Fruit fly (Drosophila melanogaster): ENCODE results near the gene CG9698.

Gene CG9698

dm6 chr3R:30531989-30532653 lies 17.5 kb downstream of the CG9698 start, which contains the start of gene tmod (continued):
- peak; percentile 3 for TF ChIP-seq Asciz (GFP tag; optimal IDR thresholded peaks at IDR 0.05)
- no peak for TF ChIP-seq ara (GFP tag; IDR thresholded peaks at IDR 0.05)
- no peak for TF ChIP-seq ac (GFP tag; optimal IDR thresholded peaks at IDR 0.05)
- TF ChIP-seq tgo (GFP tag; IDR thresholded peaks at IDR 0.05), result peak; percentile 49; the same call in 2 of the 3 replicates
- no peak for TF ChIP-seq gt (GFP tag; IDR thresholded peaks at IDR 0.05)
- TF ChIP-seq CG30403 (GFP tag; optimal IDR thresholded peaks at IDR 0.05), result peak; percentile 43
- peak; percentile 40 for TF ChIP-seq lab (GFP tag; optimal IDR thresholded peaks at IDR 0.05)
- no peak for TF ChIP-seq Awh (GFP tag; IDR thresholded peaks at IDR 0.05)
- TF ChIP-seq CG12236 (GFP tag; optimal IDR thresholded peaks at IDR 0.05), result no peak
- no peak for TF ChIP-seq CG30431 (GFP tag; optimal IDR thresholded peaks at IDR 0.05)
- TF ChIP-seq Neu2 (GFP tag; optimal IDR thresholded peaks at IDR 0.05; ENCODE audit: borderline replicate concordance), result no peak
- TF ChIP-seq kni (GFP tag; optimal IDR thresholded peaks at IDR 0.05), result peak; percentile 17
- peak; percentile 59 for TF ChIP-seq trem (tag; optimal IDR thresholded peaks at IDR 0.05)
- no peak for TF ChIP-seq ap (GFP tag; IDR thresholded peaks at IDR 0.05)
- TF ChIP-seq sc (optimal IDR thresholded peaks at IDR 0.05), result no peak
- TF ChIP-seq sc (GFP tag; optimal IDR thresholded peaks at IDR 0.05), result peak; percentile 55
- no peak; the same call in 2 of the 3 replicates for TF ChIP-seq Doc3 (GFP tag; IDR thresholded peaks at IDR 0.05; ENCODE audit: partially characterized antibody)
- peak; percentile 23 for TF ChIP-seq Hr3 (GFP tag; optimal IDR thresholded peaks at IDR 0.05)
- TF ChIP-seq bowl (GFP tag; IDR thresholded peaks at IDR 0.05), result no peak
- no peak for TF ChIP-seq hkb (optimal IDR thresholded peaks at IDR 0.05)
- peak; percentile 49; the same call in 1 of the 2 replicates for TF ChIP-seq hkb (GFP tag; IDR thresholded peaks at IDR 0.05)
- no peak for TF ChIP-seq Hmr (GFP tag; optimal IDR thresholded peaks at IDR 0.05)
- peak; percentile 41 for TF ChIP-seq CG8944 (GFP tag; optimal IDR thresholded peaks at IDR 0.05)
- no peak for TF ChIP-seq CG15011 (GFP tag; optimal IDR thresholded peaks at IDR 0.05)
- TF ChIP-seq CG18619 (GFP tag; optimal IDR thresholded peaks at IDR 0.05), result no peak
- peak; percentile 37; the same call in 1 of the 2 replicates for TF ChIP-seq Rx (GFP tag; IDR thresholded peaks at IDR 0.05)
- TF ChIP-seq HLH4C (GFP tag; IDR thresholded peaks at IDR 0.05; ENCODE audit: partially characterized antibody), result no peak
- peak; percentile 13; the same call in 1 of the 2 replicates for TF ChIP-seq dimm (GFP tag; IDR thresholded peaks at IDR 0.05)
- peak in 1 of 3 experiments; percentile 49 for TF ChIP-seq lola (GFP tag; optimal IDR thresholded peaks at IDR 0.05)
- no peak for TF ChIP-seq CG11695 (GFP tag; IDR thresholded peaks at IDR 0.05)
- TF ChIP-seq CG18011 (GFP tag; optimal IDR thresholded peaks at IDR 0.05), result no peak
- TF ChIP-seq CTCF (GFP tag; optimal IDR thresholded peaks at IDR 0.05), result peak; percentile 9
- TF ChIP-seq HHEX (GFP tag; optimal IDR thresholded peaks at IDR 0.05), result no peak
- TF ChIP-seq gro (GFP tag; optimal IDR thresholded peaks at IDR 0.05), result no peak
- TF ChIP-seq Dad (GFP tag; optimal IDR thresholded peaks at IDR 0.05), result peak; percentile 7
- no peak for TF ChIP-seq z (GFP tag; IDR thresholded peaks at IDR 0.05)
- TF ChIP-seq twi (tag; optimal IDR thresholded peaks at IDR 0.05), result peak; percentile 30
- no peak for TF ChIP-seq stwl (tag; optimal IDR thresholded peaks at IDR 0.05)
- TF ChIP-seq unc-4 (GFP tag; IDR thresholded peaks at IDR 0.05; ENCODE audit: partially characterized antibody), result no peak
- TF ChIP-seq phol (tag; optimal IDR thresholded peaks at IDR 0.05), result peak; percentile 82
- TF ChIP-seq CG5953 (GFP tag; IDR thresholded peaks at IDR 0.05), result no peak
- no peak for TF ChIP-seq Dll (GFP tag; IDR thresholded peaks at IDR 0.05; ENCODE audit: partially characterized antibody)
- TF ChIP-seq CG18476 (GFP tag; optimal IDR thresholded peaks at IDR 0.05), result peak; percentile 45
- no peak for TF ChIP-seq btn (GFP tag; optimal IDR thresholded peaks at IDR 0.05)
- no peak for TF ChIP-seq CG14860 (GFP tag; IDR thresholded peaks at IDR 0.05; ENCODE audit: partially characterized antibody)
- no peak for TF ChIP-seq CG11696 (GFP tag; IDR thresholded peaks at IDR 0.05)
- TF ChIP-seq CG6854 (GFP tag; optimal IDR thresholded peaks at IDR 0.05), result peak; percentile 12
- TF ChIP-seq CG4730 (GFP tag; IDR thresholded peaks at IDR 0.05), result no peak
- no peak for TF ChIP-seq CG4854 (GFP tag; optimal IDR thresholded peaks at IDR 0.05)
- TF ChIP-seq Hsf (GFP tag; optimal IDR thresholded peaks at IDR 0.05), result no peak
- no peak for TF ChIP-seq CG3065 (GFP tag; optimal IDR thresholded peaks at IDR 0.05)

Data from whole organism, embryonic.